Worm (Caenorhabditis elegans): ENCODE data around the gene F47B8.1.

Gene F47B8.1

DNA sequence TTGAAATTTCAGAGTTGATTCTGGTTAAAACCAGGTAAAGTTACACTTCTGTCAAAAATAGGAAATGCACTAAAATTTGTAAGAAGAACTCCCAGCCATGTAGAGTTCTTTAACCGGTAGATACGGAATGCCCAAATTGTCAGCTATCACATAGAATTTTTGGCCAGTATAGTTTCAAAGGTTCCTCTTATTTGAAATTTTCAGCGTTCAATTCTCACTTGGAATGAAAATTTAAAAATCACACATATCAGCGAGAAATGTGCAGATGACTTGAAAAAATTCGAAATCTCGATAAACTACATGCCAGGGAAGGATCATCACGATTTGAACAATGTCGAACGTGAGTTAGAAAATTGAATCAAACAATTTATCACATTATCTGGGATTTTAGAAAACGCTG lies 17.6 kb downstream of the F47B8.1 start, which contains the start of gene F14D7.3:
Gene F14D7.3, plus strand, starts transcription at position 301 of the 400 bp plus-strand sequence.
- TF ChIP-seq ekl-4 (GFP tag; IDR thresholded peaks at IDR 0.05) (no peak), snpc-1.3 (tag; optimal IDR thresholded peaks at IDR 0.05; ENCODE audit: insufficient read depth) (no peak), nfya-1 (tag; optimal IDR thresholded peaks at IDR 0.05; ENCODE audit: borderline replicate concordance, insufficient read depth) (no peak), mxl-1 (tag; optimal IDR thresholded peaks at IDR 0.05) (no peak), rec-8 (tag; optimal IDR thresholded peaks at IDR 0.05) (no peak), rpc-1 (optimal IDR thresholded peaks at IDR 0.05) (no peak), rpc-1 (tag; optimal IDR thresholded peaks at IDR 0.05) (no peak), T26A5.8 (tag; optimal IDR thresholded peaks at IDR 0.05) (no peak), nhr-80 (tag; optimal IDR thresholded peaks at IDR 0.05) (no peak), athp-1 (tag; optimal IDR thresholded peaks at IDR 0.05) (no peak), F57C9.4 (tag; optimal IDR thresholded peaks at IDR 0.05) (no peak)

DNA sequence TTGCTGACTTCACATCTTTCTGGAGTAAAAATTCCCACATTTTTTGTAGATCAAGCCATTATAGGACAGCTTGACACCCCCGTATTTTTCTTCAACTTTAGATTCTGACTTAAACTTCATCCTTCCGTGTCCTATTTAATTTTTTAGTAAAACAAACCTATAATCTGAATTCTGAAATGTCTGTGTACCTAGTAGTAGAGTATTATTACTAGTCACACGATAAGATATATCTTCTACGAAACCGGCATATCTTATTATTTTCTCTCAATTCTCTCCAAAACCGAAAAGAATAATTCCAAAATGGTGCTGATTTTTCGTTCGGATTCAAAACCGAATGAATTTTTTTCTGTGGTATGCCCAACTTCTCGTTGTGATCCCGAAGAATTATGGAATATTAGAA lies 19.7 kb downstream of the F47B8.1 start, which contains the start of gene F14D7.9:
Gene F14D7.9, plus strand, starts transcription at position 301 of the 400 bp plus-strand sequence.
- no peak for TF ChIP-seq gei-17 (GFP tag; optimal IDR thresholded peaks at IDR 0.05)
- no peak for TF ChIP-seq pha-4 (tag; optimal IDR thresholded peaks at IDR 0.05)
- no peak for TF ChIP-seq K12H6.12 (tag; optimal IDR thresholded peaks at IDR 0.05)
- no peak for TF ChIP-seq unc-62 (GFP tag; optimal IDR thresholded peaks at IDR 0.05)
- TF ChIP-seq tbp1 (GFP tag; optimal IDR thresholded peaks at IDR 0.05) = no peak
- no peak for TF ChIP-seq ZK185.1 (tag; optimal IDR thresholded peaks at IDR 0.05; ENCODE audit: poor library complexity, severe bottlenecking)
- TF ChIP-seq ztf-18 (tag; optimal IDR thresholded peaks at IDR 0.05) = no peak

ce11 chrV:14293667-14294194 lies 20.4 kb downstream of the F47B8.1 start, which contains the start of gene F14D7.2:
F14D7.2 (minus strand) TSS chrV:14293717.
- TF ChIP-seq Y67H2A.10 (GFP tag; conservative IDR thresholded peaks at IDR 0.05) (no peak), lin-54 (GFP tag; optimal IDR thresholded peaks at IDR 0.05) (no peak), ztf-25 (GFP tag; IDR thresholded peaks at IDR 0.05) (no peak), dpl-1 (GFP tag; optimal IDR thresholded peaks at IDR 0.05) (peak; percentile 1), hmg-1.2 (GFP tag; IDR thresholded peaks at IDR 0.05) (peak; percentile 42; the same call in 1 of the 2 replicates), aptf-2 (GFP tag; conservative IDR thresholded peaks at IDR 0.05) (peak; percentile 99), mcd-1 (GFP tag; IDR thresholded peaks at IDR 0.05) (no peak), lag-1 (GFP tag; IDR thresholded peaks at IDR 0.05) (no peak), F33H1.4 (GFP tag; IDR thresholded peaks at IDR 0.05) (0 out of 2 replicates have a peak, but pooled peaks have one; percentile 15), bed-2 (GFP tag; IDR thresholded peaks at IDR 0.05) (no peak), ceh-100 (GFP tag; IDR thresholded peaks at IDR 0.05) (no peak), aptf-3 (GFP tag; IDR thresholded peaks at IDR 0.05) (peak; percentile 98), madf-6 (GFP tag; IDR thresholded peaks at IDR 0.05) (peak; percentile 80), ztf-18 (tag; optimal IDR thresholded peaks at IDR 0.05) (no peak), madf-8 (GFP tag; conservative IDR thresholded peaks at IDR 0.05) (peak; percentile 62), xnd-1 (tag; optimal IDR thresholded peaks at IDR 0.05) (peak; percentile 50), efl-1 (GFP tag; optimal IDR thresholded peaks at IDR 0.05) (peak; percentile 71)

DNA sequence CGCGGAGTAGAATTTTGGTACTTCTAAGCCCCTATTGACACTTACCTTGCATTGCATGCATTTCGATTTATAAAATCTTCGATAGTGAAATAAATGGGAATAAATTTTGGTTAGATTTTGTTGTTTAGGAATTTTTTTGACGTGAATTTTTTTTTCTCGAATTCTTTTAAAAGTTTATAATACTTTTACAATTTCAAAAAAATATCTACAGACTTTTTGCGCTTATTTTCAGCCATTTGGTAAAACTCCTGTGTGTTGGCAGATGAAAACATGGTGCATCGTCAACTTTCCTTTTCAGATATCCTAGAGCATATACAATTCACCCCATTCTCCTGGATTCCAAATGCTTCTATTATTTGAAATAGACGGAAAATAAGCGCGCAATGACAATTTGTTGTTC lies 23.5 kb downstream of the F47B8.1 start, which contains the start of gene F14D7.18:
Gene F14D7.18, minus strand, starts transcription at position 101 of the 400 bp plus-strand sequence.
- no peak for TF ChIP-seq attf-6 (GFP tag; IDR thresholded peaks at IDR 0.05)
- TF ChIP-seq ceh-79 (tag; optimal IDR thresholded peaks at IDR 0.05) = no peak
- TF ChIP-seq F22D6.2 (tag; optimal IDR thresholded peaks at IDR 0.05) = no peak
- no peak for TF ChIP-seq snpc-3.4 (tag; optimal IDR thresholded peaks at IDR 0.05)

All from whole organism, young adult.